Worm (Caenorhabditis elegans) whole organism, midembryonic: Measurements from ENCODE around the gene T09A5.14.

Source experiments
- T22C8.4 ChIP-seq: fragments of 200-800 bp; sonication (Bioruptor generic); IDR thresholded peaks from 2 replicates; pipeline ENCODE4 v1.3.6; 2022; ENCODE audit warnings: missing genetic modification characterization, missing compliant biosample characterization
- cog-1 ChIP-seq: sonication (generic microtip); optimal IDR thresholded peaks from 2 replicates; lab custom pipeline; 2016; ENCODE audit warnings: missing genetic modification characterization, missing compliant biosample characterization

DNA sequence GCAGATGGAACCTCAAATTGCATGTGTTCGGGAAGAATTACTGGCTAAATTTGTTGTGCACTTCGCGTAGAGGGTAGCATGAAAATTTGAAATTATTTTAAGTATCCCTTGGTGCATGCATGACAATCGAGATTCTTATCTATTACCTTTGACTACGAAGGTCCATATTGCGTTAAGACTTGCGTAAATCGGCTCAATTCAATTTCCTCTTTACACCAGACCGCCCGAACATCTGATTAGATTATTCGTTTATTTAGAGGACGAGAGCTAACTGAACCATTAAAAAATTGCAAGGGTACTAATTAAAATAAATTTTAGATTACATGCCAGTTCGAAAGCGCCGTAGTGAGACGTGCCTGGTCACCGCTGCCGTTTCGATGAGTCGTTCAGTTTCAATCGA is 14.6 kb upstream of the T09A5.14 start:
- no peak for TF ChIP-seq T22C8.4 (GFP tag; lab: Robert Waterston, UW)
- no peak for TF ChIP-seq cog-1 (tag; lab: Kevin White, UChicago)
